Worm (Caenorhabditis elegans) whole organism, dauer: ENCODE data around the gene npp-22.

Experiments used
- unc-62 ChIP-seq: sonication (generic microtip); optimal IDR thresholded peaks from 2 replicates; lab custom pipeline; 2017; ENCODE audit warnings: missing biosample characterization, missing genetic modification reagents, missing genetic modification characterization

The npp-22 gene

DNA sequence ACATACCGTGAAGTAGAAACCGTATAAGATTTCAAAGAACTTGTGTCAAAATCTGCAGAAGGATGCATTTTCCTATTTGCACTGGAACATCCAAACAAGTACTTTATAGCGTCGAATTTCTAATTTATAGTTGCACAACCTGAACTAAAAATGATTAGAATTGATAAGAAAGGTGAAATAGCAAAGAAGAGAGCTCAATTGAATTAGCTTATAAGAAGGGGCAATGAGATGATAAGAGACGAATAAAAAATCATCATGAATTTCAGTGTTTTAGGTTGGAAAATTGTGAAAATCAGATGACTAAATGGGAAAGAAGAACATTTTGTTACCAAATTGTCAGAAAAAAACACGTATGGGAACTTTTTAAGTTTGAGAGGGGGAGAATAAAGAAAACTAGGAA lies 41.7 kb downstream of the npp-22 start, which contains the start of gene W05E10.1:
TSS of gene W05E10.1 (minus strand) at position 139 of the 400 bp plus-strand sequence.
- TF ChIP-seq unc-62 (GFP tag; lab: Kevin White, UChicago) = no peak

DNA sequence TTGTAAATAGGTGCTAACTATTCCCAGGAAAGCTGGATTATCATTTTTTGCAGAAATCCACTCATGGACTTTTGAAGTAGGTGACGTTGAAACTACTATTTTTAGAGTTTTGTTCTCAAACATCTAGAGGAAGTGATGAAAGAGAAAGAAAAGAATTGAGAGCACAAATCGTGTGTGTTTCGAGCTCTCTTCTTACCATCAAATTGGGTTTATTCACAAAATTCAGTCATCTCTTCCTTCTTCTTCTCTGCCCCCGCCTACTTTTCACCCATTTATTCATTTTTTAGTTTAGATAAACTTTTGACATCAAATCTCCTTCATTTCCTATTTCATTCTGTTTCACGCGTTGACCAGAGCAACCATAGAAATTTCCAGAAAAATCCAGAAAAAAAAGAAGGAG lies 46.4 kb downstream of the npp-22 start, which contains the start of gene W05E10.2:
TSS of gene W05E10.2 (plus strand) at position 301 of the 400 bp plus-strand sequence.
- no peak for TF ChIP-seq unc-62 (GFP tag; lab: Kevin White, UChicago)

DNA sequence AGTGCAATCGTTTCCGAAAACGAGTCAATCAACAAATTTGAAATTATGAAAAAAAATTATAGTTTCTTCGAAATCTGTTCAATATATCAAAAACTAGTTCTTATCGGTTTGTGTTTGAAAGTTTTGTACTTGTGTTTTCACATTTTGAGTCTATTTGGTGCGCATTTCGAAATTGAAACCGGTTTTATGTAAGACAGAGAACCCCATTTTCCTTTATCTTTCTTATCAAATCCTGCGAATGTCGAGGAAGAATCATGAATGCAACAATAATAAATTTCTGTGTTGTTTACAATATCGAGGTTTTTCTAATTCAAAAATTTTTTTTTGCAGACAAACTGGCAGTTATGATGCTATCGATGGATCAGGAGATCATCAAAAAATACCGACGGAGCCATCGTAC lies 50.4 kb downstream of the npp-22 start:
- TF ChIP-seq unc-62 (GFP tag; lab: Kevin White, UChicago) = no peak
